Worm (Caenorhabditis elegans) whole organism, early embryonic: ENCODE measurements around the gene cgh-1.

Source experiments
- B0310.2 ChIP-seq: sonication (generic microtip); optimal IDR thresholded peaks from 2 replicates; lab custom pipeline; 2016; ENCODE audit warnings: mild to moderate bottlenecking, missing genetic modification characterization, missing compliant biosample characterization
- F13C5.2 ChIP-seq: sonication (generic microtip); optimal IDR thresholded peaks from 2 replicates; lab custom pipeline; 2017; ENCODE audit warnings: mild to moderate bottlenecking, missing genetic modification characterization, inconsistent platforms, missing compliant biosample characterization
- ama-1 ChIP-seq: fragments of 150-350 bp; optimal IDR thresholded peaks from 2 replicates; lab custom pipeline; 2014
- ceh-13 ChIP-seq: fragments of 200-800 bp; sonication (Bioruptor generic); optimal IDR thresholded peaks from 2 replicates; lab custom pipeline; 2018; ENCODE audit warnings: mild to moderate bottlenecking, missing genetic modification characterization, missing compliant biosample characterization
- ets-7 ChIP-seq: sonication (generic microtip); optimal IDR thresholded peaks from 2 replicates; lab custom pipeline; 2016; ENCODE audit warnings: missing genotype, missing genetic modification characterization, missing compliant biosample characterization
- flt-1 ChIP-seq: fragments of 200-800 bp; sonication (Bioruptor generic); IDR thresholded peaks from 2 replicates; pipeline ENCODE4 v1.3.6; 2022; ENCODE audit warnings: missing genetic modification characterization, missing compliant biosample characterization
- sea-1 ChIP-seq: fragments of 200-800 bp; sonication (Bioruptor generic); conservative IDR thresholded peaks from 2 replicates; pipeline ENCODE4 v1.3.6; 2022; ENCODE audit warnings: missing genetic modification characterization, missing compliant biosample characterization

DNA sequence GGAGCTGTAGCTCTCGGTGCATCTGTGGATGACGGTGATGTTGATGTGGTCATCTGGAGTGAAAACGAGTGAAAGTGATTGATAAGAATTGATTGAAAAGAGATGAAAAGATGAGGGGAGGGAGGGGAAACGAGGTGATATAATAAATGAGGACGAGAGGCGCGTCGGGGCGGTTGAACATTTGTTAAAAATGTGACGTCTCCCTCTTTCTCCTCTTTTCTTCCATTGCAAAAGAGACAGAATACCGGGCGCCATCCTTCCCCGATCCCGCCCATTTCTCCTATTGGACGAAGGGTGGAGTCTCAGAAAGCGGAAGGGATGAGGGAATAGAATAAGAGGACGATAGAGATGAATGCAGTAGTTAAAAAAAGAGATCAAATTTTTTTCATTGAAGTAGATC is 37.0 kb upstream of the cgh-1 start:
- TF ChIP-seq ama-1 (no peak), F13C5.2 (tag; lab: Kevin White, UChicago) (no peak), ets-7 (tag; lab: Kevin White, UChicago) (no peak), flt-1 (GFP tag; lab: Robert Waterston, UW) (no peak), B0310.2 (tag; lab: Kevin White, UChicago) (no peak), sea-1 (GFP tag; lab: Robert Waterston, UW) (no peak), ceh-13 (GFP tag; lab: Kevin White, UChicago) (no peak)
